Fruit fly (Drosophila melanogaster): ENCODE measurements around the gene CG32719.

The CG32719 gene

dm6 chrX:7579023-7579422, 31.2 kb upstream of the CG32719 start:
- TF ChIP-seq fru (GFP tag; optimal IDR thresholded peaks at IDR 0.05) (peak; percentile 2), sage (GFP tag; optimal IDR thresholded peaks at IDR 0.05) (no peak), lola (GFP tag; optimal IDR thresholded peaks at IDR 0.05) (no peak), CG9705 (GFP tag; optimal IDR thresholded peaks at IDR 0.05) (no peak), rgr (GFP tag; optimal IDR thresholded peaks at IDR 0.05) (no peak)

- TF ChIP-seq fru (GFP tag; optimal IDR thresholded peaks at IDR 0.05) (no peak), dl (GFP tag; optimal IDR thresholded peaks at IDR 0.05; ENCODE audit: insufficient read depth in 1 of 2, partially characterized antibody in 2 of 2) (no peak), Mio (GFP tag; optimal IDR thresholded peaks at IDR 0.05) (no peak), dmrt93B (GFP tag; optimal IDR thresholded peaks at IDR 0.05) (no peak), ey (GFP tag; optimal IDR thresholded peaks at IDR 0.05) (no peak), Rel (GFP tag; optimal IDR thresholded peaks at IDR 0.05) (no peak), Rel (tag; optimal IDR thresholded peaks at IDR 0.05) (no peak), CrebA (GFP tag; optimal IDR thresholded peaks at IDR 0.05; ENCODE audit: borderline replicate concordance) (no peak), pan (optimal IDR thresholded peaks at IDR 0.05) (no peak), rgr (GFP tag; optimal IDR thresholded peaks at IDR 0.05) (no peak), brk (GFP tag; optimal IDR thresholded peaks at IDR 0.05) (no peak), foxo (GFP tag; optimal IDR thresholded peaks at IDR 0.05) (no peak)
These were observed 26.2 kb upstream of the CG32719 start, which contains the start of gene CG11369 for dm6 chrX:7573990-7574389. Gene CG11369, plus strand, starts transcription at chrX:7574290.

DNA sequence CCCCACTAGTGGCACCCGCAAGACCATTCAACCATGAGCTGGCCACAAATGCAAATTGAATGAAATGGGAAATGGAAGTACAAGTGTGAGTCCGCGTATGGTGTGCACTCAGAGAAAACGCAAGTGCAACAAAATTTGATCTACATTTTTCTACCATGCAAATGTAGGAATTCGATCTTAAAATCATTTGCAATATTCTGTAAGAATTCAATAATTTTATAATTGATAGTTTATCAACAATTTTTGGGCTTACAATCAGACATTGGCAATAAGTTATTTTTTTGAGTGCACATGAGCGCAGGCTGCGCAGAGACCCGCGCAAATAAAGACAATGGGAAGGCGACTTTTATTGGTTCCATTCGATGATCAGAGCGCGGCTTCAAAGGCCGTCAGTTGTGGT, 23.4 kb upstream of the CG32719 start:
- TF ChIP-seq dmrt93B (GFP tag; optimal IDR thresholded peaks at IDR 0.05) (no peak), rgr (GFP tag; optimal IDR thresholded peaks at IDR 0.05) (peak; percentile 23), OdsH (GFP tag; optimal IDR thresholded peaks at IDR 0.05) (peak; percentile 11), br (GFP tag; optimal IDR thresholded peaks at IDR 0.05) (no peak), jim (GFP tag; optimal IDR thresholded peaks at IDR 0.05) (no peak), Rel (GFP tag; optimal IDR thresholded peaks at IDR 0.05) (no peak), Rel (tag; optimal IDR thresholded peaks at IDR 0.05) (no peak), N (GFP tag; optimal IDR thresholded peaks at IDR 0.05) (no peak), HLH106 (tag; optimal IDR thresholded peaks at IDR 0.05) (peak; percentile 26), Myc (optimal IDR thresholded peaks at IDR 0.05) (no peak), Vsx2 (GFP tag; optimal IDR thresholded peaks at IDR 0.05; ENCODE audit: partially characterized antibody) (no peak), Jra (GFP tag; optimal IDR thresholded peaks at IDR 0.05) (no peak), psq (GFP tag; optimal IDR thresholded peaks at IDR 0.05) (peak; percentile 21), Dif (GFP tag; optimal IDR thresholded peaks at IDR 0.05; ENCODE audit: partially characterized antibody) (no peak), Mio (GFP tag; optimal IDR thresholded peaks at IDR 0.05) (no peak), brk (GFP tag; optimal IDR thresholded peaks at IDR 0.05) (no peak), Hr83 (GFP tag; optimal IDR thresholded peaks at IDR 0.05; ENCODE audit: poor library complexity, severe bottlenecking) (no peak), CG9705 (GFP tag; optimal IDR thresholded peaks at IDR 0.05) (no peak), sv (GFP tag; optimal IDR thresholded peaks at IDR 0.05) (no peak), sage (GFP tag; optimal IDR thresholded peaks at IDR 0.05) (no peak), dsf (GFP tag; optimal IDR thresholded peaks at IDR 0.05; ENCODE audit: borderline replicate concordance) (no peak), foxo (GFP tag; optimal IDR thresholded peaks at IDR 0.05) (peak in 1 of 2 experiments; percentile 43), woc (GFP tag; optimal IDR thresholded peaks at IDR 0.05) (peak; percentile 21), CG32264 (GFP tag; optimal IDR thresholded peaks at IDR 0.05) (no peak), CrebA (GFP tag; optimal IDR thresholded peaks at IDR 0.05; ENCODE audit: borderline replicate concordance) (no peak), Hnf4 (GFP tag; optimal IDR thresholded peaks at IDR 0.05) (no peak), usp (GFP tag; optimal IDR thresholded peaks at IDR 0.05) (no peak), lola (GFP tag; optimal IDR thresholded peaks at IDR 0.05) (no peak), Abd-B (GFP tag; optimal IDR thresholded peaks at IDR 0.05) (no peak), h (GFP tag; optimal IDR thresholded peaks at IDR 0.05) (peak; percentile 52), dl (GFP tag; optimal IDR thresholded peaks at IDR 0.05; ENCODE audit: insufficient read depth in 1 of 2, partially characterized antibody in 2 of 2) (no peak), Dfd (GFP tag; optimal IDR thresholded peaks at IDR 0.05) (no peak), Sp1 (GFP tag; optimal IDR thresholded peaks at IDR 0.05) (peak; percentile 4), tai (GFP tag; optimal IDR thresholded peaks at IDR 0.05) (no peak), GATAd (GFP tag; optimal IDR thresholded peaks at IDR 0.05) (no peak), Hr78 (GFP tag; optimal IDR thresholded peaks at IDR 0.05) (no peak), ey (GFP tag; optimal IDR thresholded peaks at IDR 0.05) (peak; percentile 37), pan (optimal IDR thresholded peaks at IDR 0.05) (no peak), fru (GFP tag; optimal IDR thresholded peaks at IDR 0.05) (peak; percentile 44)
